Worm (Caenorhabditis elegans) whole organism, mixed stage, embryonic: ENCODE data around the gene scl-20.

Experiments used
- M03D4.4 ChIP-seq: sonication (generic microtip); optimal IDR thresholded peaks from 2 replicates; lab custom pipeline; 2017; ENCODE audit warnings: mild to moderate bottlenecking, missing genetic modification characterization, missing compliant biosample characterization
- bed-3 ChIP-seq: fragments of 200-800 bp; sonication (Bioruptor generic); optimal IDR thresholded peaks from 3 replicates; lab custom pipeline; 2018; ENCODE audit warnings: mild to moderate bottlenecking, missing genetic modification characterization, moderate library complexity, missing compliant biosample characterization
- ceh-39 ChIP-seq: fragments of 150-350 bp; optimal IDR thresholded peaks from 2 replicates; lab custom pipeline; 2014; ENCODE audit warnings: missing biosample characterization, missing genetic modification characterization
- ceh-43 ChIP-seq: fragments of 200-800 bp; sonication (Bioruptor generic); optimal IDR thresholded peaks from 2 replicates; lab custom pipeline; 2018; ENCODE audit warnings: mild to moderate bottlenecking, missing genetic modification characterization, moderate library complexity, missing compliant biosample characterization
- ceh-83 ChIP-seq: fragments of 200-800 bp; sonication (Bioruptor generic); optimal IDR thresholded peaks from 2 replicates; lab custom pipeline; 2018; ENCODE audit warnings: mild to moderate bottlenecking, missing genetic modification characterization, missing compliant biosample characterization
- ces-1 ChIP-seq: fragments of 150-350 bp; optimal IDR thresholded peaks from 2 replicates; lab custom pipeline; 2014; ENCODE audit warnings: missing biosample characterization, missing genetic modification reagents, missing genetic modification characterization
- cnd-1 ChIP-seq: fragments of 200-800 bp; sonication (Bioruptor generic); optimal IDR thresholded peaks from 2 replicates; lab custom pipeline; 2018; ENCODE audit warnings: mild to moderate bottlenecking, missing genetic modification characterization, missing compliant biosample characterization
- drap-1 ChIP-seq: fragments of 200-800 bp; sonication (Bioruptor generic); optimal IDR thresholded peaks from 3 replicates; lab custom pipeline; 2018; ENCODE audit warnings: mild to moderate bottlenecking, missing genetic modification characterization, missing compliant biosample characterization
- elt-3 ChIP-seq: fragments of 150-350 bp; optimal IDR thresholded peaks from 2 replicates; lab custom pipeline; 2014; ENCODE audit warnings: missing biosample characterization, missing genetic modification characterization
- flh-1 ChIP-seq: fragments of 200-800 bp; sonication (Bioruptor generic); optimal IDR thresholded peaks from 2 replicates; lab custom pipeline; 2018; ENCODE audit warnings: mild to moderate bottlenecking, missing genetic modification characterization, moderate library complexity, missing compliant biosample characterization
- ham-2 ChIP-seq: fragments of 200-800 bp; sonication (Bioruptor generic); optimal IDR thresholded peaks from 2 replicates; lab custom pipeline; 2018; ENCODE audit warnings: mild to moderate bottlenecking, missing genetic modification characterization, missing compliant biosample characterization
- hlh-1 ChIP-seq: fragments of 150-350 bp; optimal IDR thresholded peaks from 2 replicates; lab custom pipeline; 2014; ENCODE audit warnings: missing biosample characterization, missing genetic modification reagents, missing genetic modification characterization
- lin-13 ChIP-seq: fragments of 150-350 bp; optimal IDR thresholded peaks from 2 replicates; lab custom pipeline; 2014; ENCODE audit warnings: missing biosample characterization, missing genetic modification characterization
- lin-32 ChIP-seq: fragments of 200-800 bp; sonication (Bioruptor generic); optimal IDR thresholded peaks from 2 replicates; lab custom pipeline; 2018; ENCODE audit warnings: mild to moderate bottlenecking, missing genetic modification characterization, missing compliant biosample characterization
- lsy-2 ChIP-seq: fragments of 150-350 bp; optimal IDR thresholded peaks from 2 replicates; lab custom pipeline; 2014; ENCODE audit warnings: missing biosample characterization, missing genetic modification characterization
- mab-5 ChIP-seq: fragments of 150-350 bp; optimal IDR thresholded peaks from 2 replicates; lab custom pipeline; 2014; ENCODE audit warnings: missing biosample characterization, missing genetic modification characterization
- mep-1 ChIP-seq: fragments of 150-350 bp; optimal IDR thresholded peaks from 2 replicates; lab custom pipeline; 2017; ENCODE audit warnings: missing biosample characterization, missing genetic modification reagents, missing genetic modification characterization, inconsistent platforms
- mls-2 ChIP-seq: sonication (generic microtip); optimal IDR thresholded peaks from 2 replicates; lab custom pipeline; 2016; ENCODE audit warnings: mild to moderate bottlenecking, missing genetic modification characterization, moderate library complexity, missing compliant biosample characterization
- nhr-12 ChIP-seq: fragments of 150-350 bp; optimal IDR thresholded peaks from 2 replicates; lab custom pipeline; 2014; ENCODE audit warnings: missing biosample characterization, missing genetic modification characterization
- nhr-2 ChIP-seq: fragments of 150-350 bp; optimal IDR thresholded peaks from 2 replicates; lab custom pipeline; 2014; ENCODE audit warnings: missing biosample characterization, missing genetic modification characterization
- nhr-237 ChIP-seq: fragments of 150-350 bp; optimal IDR thresholded peaks from 2 replicates; lab custom pipeline; 2014; ENCODE audit warnings: missing biosample characterization, missing genetic modification characterization
- nhr-28 ChIP-seq: fragments of 150-350 bp; optimal IDR thresholded peaks from 2 replicates; lab custom pipeline; 2014; ENCODE audit warnings: missing biosample characterization, missing genetic modification characterization
- pha-4 ChIP-seq: fragments of 150-350 bp; optimal IDR thresholded peaks from 2 replicates; lab custom pipeline; 2018; ENCODE audit warnings: missing biosample characterization, missing genetic modification reagents, missing genetic modification characterization
- sem-2 ChIP-seq: fragments of 200-800 bp; sonication (Bioruptor generic); optimal IDR thresholded peaks from 2 replicates; lab custom pipeline; 2018; ENCODE audit warnings: mild to moderate bottlenecking, missing genetic modification characterization, missing compliant biosample characterization
- snpc-4 ChIP-seq: fragments of 150-350 bp; optimal IDR thresholded peaks from 2 replicates; lab custom pipeline; 2014; ENCODE audit warnings: missing biosample characterization, missing genetic modification characterization
- sptf-1 ChIP-seq: sonication (generic microtip); optimal IDR thresholded peaks from 2 replicates; lab custom pipeline; 2017; ENCODE audit warnings: mild to moderate bottlenecking, missing genetic modification characterization, moderate library complexity, missing compliant biosample characterization
- tbx-8 ChIP-seq: fragments of 200-800 bp; sonication (Bioruptor generic); optimal IDR thresholded peaks from 2 replicates; lab custom pipeline; 2018; ENCODE audit warnings: mild to moderate bottlenecking, missing genetic modification characterization, moderate library complexity, missing compliant biosample characterization
- unc-120 ChIP-seq: sonication (generic microtip); optimal IDR thresholded peaks from 2 replicates; lab custom pipeline; 2017; ENCODE audit warnings: missing genetic modification characterization, missing compliant biosample characterization; ENCODE audit not compliant: poor library complexity, severe bottlenecking
- unc-62 ChIP-seq: fragments of 150-350 bp; optimal IDR thresholded peaks from 2 replicates; lab custom pipeline; 2014; ENCODE audit warnings: missing biosample characterization, missing genetic modification reagents, missing genetic modification characterization
- zip-8 ChIP-seq: fragments of 150-350 bp; optimal IDR thresholded peaks from 2 replicates; lab custom pipeline; 2014; ENCODE audit warnings: missing biosample characterization, missing genetic modification characterization
- ztf-11 ChIP-seq: fragments of 150-350 bp; optimal IDR thresholded peaks from 2 replicates; lab custom pipeline; 2014; ENCODE audit warnings: missing biosample characterization, missing genetic modification characterization

Gene scl-20

ce11 chrV:18708015-18708414 lies 26.3 kb downstream of the scl-20 start:
- no peak for TF ChIP-seq zip-8
- no peak for TF ChIP-seq unc-120
- TF ChIP-seq hlh-1 = no peak
- TF ChIP-seq cnd-1 (tag; lab: Kevin White, UChicago) = no peak
- TF ChIP-seq lin-32 (GFP tag; lab: Kevin White, UChicago) = no peak
- TF ChIP-seq mep-1 (tag; lab: Kevin White, UChicago) = no peak
- no peak for TF ChIP-seq mls-2 (tag; lab: Kevin White, UChicago)
- TF ChIP-seq ces-1 = no peak
- TF ChIP-seq unc-62 (GFP tag; lab: Kevin White, UChicago) = no peak
- TF ChIP-seq mab-5 = no peak
- TF ChIP-seq pha-4 (tag; lab: Kevin White, UChicago) = no peak
- TF ChIP-seq ztf-11 (tag; lab: Kevin White, UChicago) = no peak
- TF ChIP-seq tbx-8 (GFP tag; lab: Kevin White, UChicago) = no peak
- TF ChIP-seq lsy-2 (tag; lab: Kevin White, UChicago) = no peak
- no peak for TF ChIP-seq sem-2 (GFP tag; lab: Kevin White, UChicago)
- no peak for TF ChIP-seq nhr-28
- no peak for TF ChIP-seq snpc-4 (tag; lab: Kevin White, UChicago)

- TF ChIP-seq sem-2 (GFP tag; lab: Kevin White, UChicago) (no peak), nhr-2 (tag; lab: Kevin White, UChicago) (no peak), zip-8 (no peak), hlh-1 (peak; percentile 26), tbx-8 (GFP tag; lab: Kevin White, UChicago) (no peak), ceh-83 (no peak), ztf-11 (tag; lab: Kevin White, UChicago) (no peak)
Observed at ce11 chrV:18706063-18706620, 28.1 kb downstream of the scl-20 start, which contains the start of gene Y17D7C.1. Gene Y17D7C.1, plus strand, starts transcription at chrV:18706570.

- TF ChIP-seq ceh-43 (GFP tag; lab: Kevin White, UChicago) (no peak), ceh-39 (tag; lab: Kevin White, UChicago) (no peak), hlh-1 (no peak), nhr-12 (tag; lab: Kevin White, UChicago) (no peak), nhr-2 (tag; lab: Kevin White, UChicago) (no peak), tbx-8 (GFP tag; lab: Kevin White, UChicago) (no peak), sptf-1 (tag; lab: Kevin White, UChicago) (no peak), bed-3 (no peak), nhr-28 (no peak), mep-1 (tag; lab: Kevin White, UChicago) (no peak), flh-1 (GFP tag; lab: Kevin White, UChicago) (no peak), ceh-83 (no peak), mls-2 (tag; lab: Kevin White, UChicago) (no peak), zip-8 (no peak), elt-3 (tag; lab: Kevin White, UChicago) (no peak), nhr-237 (no peak), ztf-11 (tag; lab: Kevin White, UChicago) (no peak)
Observed at ce11 chrV:18705319-18706062, 28.8 kb downstream of the scl-20 start.

ce11 chrV:18701306-18701705 lies 33.0 kb downstream of the scl-20 start, which contains the start of gene Y69H2.9:
Gene Y69H2.9, plus strand, starts transcription at chrV:18701538.
- TF ChIP-seq sem-2 (GFP tag; lab: Kevin White, UChicago) (no peak), lin-32 (GFP tag; lab: Kevin White, UChicago) (no peak), ham-2 (no peak)

- TF ChIP-seq pha-4 (tag; lab: Kevin White, UChicago) (no peak), tbx-8 (GFP tag; lab: Kevin White, UChicago) (no peak)
Observed at ce11 chrV:18699326-18699725, 35.0 kb downstream of the scl-20 start, which contains the start of gene nhr-241. Gene nhr-241, plus strand, starts transcription at chrV:18699451.

ce11 chrV:18695469-18695868 lies 38.8 kb downstream of the scl-20 start:
- TF ChIP-seq M03D4.4 (tag; lab: Kevin White, UChicago) (no peak), ceh-39 (tag; lab: Kevin White, UChicago) (no peak), mls-2 (tag; lab: Kevin White, UChicago) (no peak), cnd-1 (tag; lab: Kevin White, UChicago) (no peak), drap-1 (GFP tag; lab: Kevin White, UChicago) (no peak), lsy-2 (tag; lab: Kevin White, UChicago) (no peak), lin-13 (no peak), zip-8 (no peak), bed-3 (no peak), elt-3 (tag; lab: Kevin White, UChicago) (no peak), sem-2 (GFP tag; lab: Kevin White, UChicago) (no peak), unc-62 (GFP tag; lab: Kevin White, UChicago) (no peak), unc-120 (no peak), mep-1 (tag; lab: Kevin White, UChicago) (no peak)
